Fruit fly (Drosophila melanogaster): ENCODE measurements around the gene CG43349.
A peak's percentile ranks its signal among the peaks of the same experiment; 100 is the strongest.

The CG43349 gene

DNA sequence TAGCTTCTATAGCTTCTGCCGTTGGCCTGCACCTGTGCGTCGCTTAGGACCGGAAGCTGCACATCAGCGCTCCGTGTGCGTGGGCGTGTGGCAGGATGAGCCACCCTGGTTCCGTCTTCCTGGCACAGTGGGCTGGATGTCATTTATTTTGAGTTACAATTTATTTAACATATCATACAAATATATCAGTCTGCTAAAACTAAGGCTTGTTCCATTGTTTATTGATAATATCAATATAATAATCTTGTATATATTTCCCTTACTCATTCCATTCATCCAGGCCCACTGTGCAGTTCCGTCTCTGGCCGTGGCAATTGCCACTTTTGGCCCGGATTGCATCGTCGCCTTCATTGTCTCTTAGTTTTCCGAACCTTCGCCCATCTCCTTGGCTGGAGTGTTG lies 14.5 kb downstream of the CG43349 start (continued):
- TF ChIP-seq CG6254 (GFP tag; optimal IDR thresholded peaks at IDR 0.05): peak; percentile 22
- no peak for TF ChIP-seq twi (tag; optimal IDR thresholded peaks at IDR 0.05)
- TF ChIP-seq CG32772 (GFP tag; IDR thresholded peaks at IDR 0.05): peak; percentile 34; the same call in 1 of the 2 replicates
- peak; percentile 34 for TF ChIP-seq CG18262 (tag; optimal IDR thresholded peaks at IDR 0.05)
- peak; percentile 82 for TF ChIP-seq sens (GFP tag)
- TF ChIP-seq Lhr (GFP tag; optimal IDR thresholded peaks at IDR 0.05): no peak
- TF ChIP-seq Hr3 (GFP tag; optimal IDR thresholded peaks at IDR 0.05): no peak
- TF ChIP-seq Drgx (GFP tag; IDR thresholded peaks at IDR 0.05): no peak
- peak; percentile 1 for TF ChIP-seq CG10462 (GFP tag; optimal IDR thresholded peaks at IDR 0.05)
- peak; percentile 42; the same call in 1 of the 2 replicates for TF ChIP-seq CG11247 (GFP tag; IDR thresholded peaks at IDR 0.05)
- no peak for TF ChIP-seq CG31365 (tag; optimal IDR thresholded peaks at IDR 0.05)
- TF ChIP-seq tap (tag; optimal IDR thresholded peaks at IDR 0.05): peak; percentile 20
- peak; percentile 26; the same call in 1 of the 2 replicates for TF ChIP-seq CG32532 (GFP tag; IDR thresholded peaks at IDR 0.05)
- TF ChIP-seq chif (GFP tag; optimal IDR thresholded peaks at IDR 0.05): no peak
- peak; percentile 16 for TF ChIP-seq CG1233 (GFP tag; optimal IDR thresholded peaks at IDR 0.05)
- TF ChIP-seq CG3281 (GFP tag; optimal IDR thresholded peaks at IDR 0.05): peak; percentile 22
- no peak for TF ChIP-seq insv (GFP tag; optimal IDR thresholded peaks at IDR 0.05)
- peak; percentile 68 for TF ChIP-seq CG17328 (GFP tag; IDR thresholded peaks at IDR 0.05)
- peak; percentile 78 for TF ChIP-seq ci (GFP tag; IDR thresholded peaks at IDR 0.05)
- 0 out of 2 replicates have a peak, but pooled peaks have one; percentile 17 for TF ChIP-seq wor (GFP tag; IDR thresholded peaks at IDR 0.05)
- TF ChIP-seq Rfx (GFP tag; IDR thresholded peaks at IDR 0.05): 0 out of 2 replicates have a peak, but pooled peaks have one; percentile 36
- peak; percentile 18 for TF ChIP-seq Chrac-16 (GFP tag; optimal IDR thresholded peaks at IDR 0.05)
- TF ChIP-seq exex (tag; optimal IDR thresholded peaks at IDR 0.05): no peak
- peak in 1 of 2 experiments; percentile 50 for TF ChIP-seq Hr51 (GFP tag; optimal IDR thresholded peaks at IDR 0.05)
- 0 out of 2 replicates have a peak, but pooled peaks have one; percentile 28 for TF ChIP-seq klu (GFP tag; IDR thresholded peaks at IDR 0.05)
- no peak for TF ChIP-seq bbx (GFP tag; IDR thresholded peaks at IDR 0.05; ENCODE audit: partially characterized antibody)
- no peak for TF ChIP-seq Hmx (GFP tag; optimal IDR thresholded peaks at IDR 0.05)
- peak; percentile 47 for TF ChIP-seq CG10979 (tag; optimal IDR thresholded peaks at IDR 0.05)
- no peak for TF ChIP-seq Bgb (GFP tag; IDR thresholded peaks at IDR 0.05; ENCODE audit: partially characterized antibody)
- TF ChIP-seq sr (GFP tag; IDR thresholded peaks at IDR 0.05): no peak
- peak; percentile 54 for TF ChIP-seq CG1603 (tag; optimal IDR thresholded peaks at IDR 0.05)
- TF ChIP-seq dysf (GFP tag; IDR thresholded peaks at IDR 0.05): peak; percentile 63; the same call in 2 of the 3 replicates
- peak; percentile 61 for TF ChIP-seq CG2678 (tag; optimal IDR thresholded peaks at IDR 0.05)
- TF ChIP-seq CG2202 (tag; optimal IDR thresholded peaks at IDR 0.05): no peak
- 0 out of 3 replicates have a peak, but pooled peaks have one; percentile 44 for TF ChIP-seq CG2889 (GFP tag; IDR thresholded peaks at IDR 0.05)
- TF ChIP-seq fd96Cb (tag; optimal IDR thresholded peaks at IDR 0.05): peak; percentile 51
- TF ChIP-seq CG2116 (GFP tag; optimal IDR thresholded peaks at IDR 0.05): no peak
- no peak for TF ChIP-seq CG3847 (GFP tag; IDR thresholded peaks at IDR 0.05)
- peak; percentile 19 for TF ChIP-seq bab2 (GFP tag; optimal IDR thresholded peaks at IDR 0.05)
- peak; percentile 14 for TF ChIP-seq HHEX (GFP tag; optimal IDR thresholded peaks at IDR 0.05)
- TF ChIP-seq dmrt99B (tag; optimal IDR thresholded peaks at IDR 0.05): peak; percentile 55
- no peak for TF ChIP-seq HLH54F (GFP tag; optimal IDR thresholded peaks at IDR 0.05)
- TF ChIP-seq D19A (tag; optimal IDR thresholded peaks at IDR 0.05): peak; percentile 28
- peak; percentile 31 for TF ChIP-seq Hsf (GFP tag; optimal IDR thresholded peaks at IDR 0.05)
- no peak for TF ChIP-seq TFAM (GFP tag; optimal IDR thresholded peaks at IDR 0.05)
- peak; percentile 40 for TF ChIP-seq CG4424 (GFP tag; optimal IDR thresholded peaks at IDR 0.05)
- TF ChIP-seq NFAT (GFP tag; IDR thresholded peaks at IDR 0.05): no peak
- TF ChIP-seq CG7556 (GFP tag; optimal IDR thresholded peaks at IDR 0.05): peak; percentile 46
- TF ChIP-seq CG12155 (GFP tag; optimal IDR thresholded peaks at IDR 0.05): peak; percentile 3
- TF ChIP-seq pb (GFP tag; optimal IDR thresholded peaks at IDR 0.05): no peak
- peak; percentile 36; the same call in 1 of the 3 replicates for TF ChIP-seq tgo (GFP tag; IDR thresholded peaks at IDR 0.05)

All from whole organism, embryonic.